Worm (Caenorhabditis elegans): ENCODE data around the gene best-24.

DNA sequence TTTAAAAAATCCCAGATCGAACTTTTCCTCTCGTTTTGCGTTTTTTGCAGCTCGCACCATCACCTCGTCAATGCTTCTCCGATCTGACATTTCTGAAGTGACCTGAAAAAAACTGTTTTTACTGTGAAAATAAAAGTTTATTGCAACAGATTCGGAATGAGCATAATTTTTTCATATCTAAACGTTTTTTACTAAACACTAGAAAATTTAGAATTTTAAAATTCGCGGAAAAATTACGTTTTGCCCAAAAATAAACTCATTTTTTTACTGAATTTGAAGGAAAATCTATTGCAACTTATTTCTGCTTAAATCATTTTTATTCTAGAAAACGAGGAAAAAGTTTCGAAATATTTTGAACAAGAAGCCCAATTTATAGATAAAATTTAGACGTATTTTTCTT lies 17.9 kb upstream of the best-24 start, which contains the start of gene ZK688.9:
- TF ChIP-seq odd-2 (tag; optimal IDR thresholded peaks at IDR 0.05) (no peak), syd-9 (tag; optimal IDR thresholded peaks at IDR 0.05) (no peak), nhr-11 (tag; optimal IDR thresholded peaks at IDR 0.05) (no peak), gmeb-2 (tag; optimal IDR thresholded peaks at IDR 0.05) (no peak), ama-1 (optimal IDR thresholded peaks at IDR 0.05) (no peak), hlh-30 (tag; optimal IDR thresholded peaks at IDR 0.05; ENCODE audit: insufficient read depth) (no peak), ceh-19 (GFP tag; optimal IDR thresholded peaks at IDR 0.05) (no peak)
